Worm (Caenorhabditis elegans): ENCODE data around the gene rpb-9.

rpb-9 gene

DNA sequence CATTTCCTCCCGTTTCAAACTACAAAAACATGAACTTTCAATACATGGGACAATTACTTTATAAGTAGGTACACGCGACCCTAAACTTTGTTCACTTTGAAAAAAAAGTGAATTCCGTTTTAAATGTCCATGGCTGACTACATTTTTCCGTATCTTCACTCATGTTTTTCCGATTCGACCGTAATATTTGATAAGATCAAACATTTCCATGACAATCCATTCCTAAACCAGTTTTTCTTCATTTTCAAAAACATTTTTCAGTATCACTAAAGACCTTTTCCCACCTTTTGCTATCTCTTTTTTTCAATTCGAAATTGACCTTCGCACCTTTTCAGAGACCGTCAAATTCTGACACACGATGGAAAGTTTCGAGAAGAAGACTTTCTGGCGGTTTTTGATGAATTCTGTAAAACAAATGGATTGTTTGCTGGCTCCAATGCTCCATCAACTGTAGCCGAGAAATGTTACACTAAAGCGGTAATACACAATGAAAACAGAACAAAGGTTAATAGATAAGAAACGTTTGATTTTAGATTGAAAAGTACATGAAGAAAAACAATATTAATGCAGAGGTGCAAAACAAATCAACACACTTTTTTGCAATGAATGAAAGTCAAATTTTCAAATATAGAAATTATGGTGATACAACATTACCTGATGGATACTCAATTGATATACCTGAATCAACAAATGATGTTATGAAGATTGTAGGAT lies 15.4 kb upstream of the rpb-9 start:
- no peak for TF ChIP-seq B0261.1 (tag; optimal IDR thresholded peaks at IDR 0.05)
- TF ChIP-seq him-1 (tag; optimal IDR thresholded peaks at IDR 0.05) = no peak
- no peak for TF ChIP-seq nhr-179 (tag; optimal IDR thresholded peaks at IDR 0.05)
- TF ChIP-seq sdz-38 (tag; optimal IDR thresholded peaks at IDR 0.05) = no peak
- no peak for TF ChIP-seq F33H1.4 (GFP tag; IDR thresholded peaks at IDR 0.05)
- no peak for TF ChIP-seq unc-130 (GFP tag; optimal IDR thresholded peaks at IDR 0.05)
- no peak for TF ChIP-seq egl-18 (GFP tag; IDR thresholded peaks at IDR 0.05)
- TF ChIP-seq mes-4 (tag; optimal IDR thresholded peaks at IDR 0.05) = no peak
- TF ChIP-seq chd-7 (tag; optimal IDR thresholded peaks at IDR 0.05) = no peak
- TF ChIP-seq pha-4 (tag; optimal IDR thresholded peaks at IDR 0.05) = no peak
- no peak for TF ChIP-seq hrde-1 (tag; optimal IDR thresholded peaks at IDR 0.05; ENCODE audit: borderline replicate concordance)
- TF ChIP-seq nfya-2 (GFP tag; IDR thresholded peaks at IDR 0.05) = no peak
- no peak for TF ChIP-seq hlh-12 (tag; optimal IDR thresholded peaks at IDR 0.05)
- no peak for TF ChIP-seq F52B5.7 (tag; optimal IDR thresholded peaks at IDR 0.05)
- no peak for TF ChIP-seq repo-1 (tag; optimal IDR thresholded peaks at IDR 0.05)
- TF ChIP-seq Y95B8A.8 (GFP tag; IDR thresholded peaks at IDR 0.05) = no peak

ce11 chrV:8026343-8026742 lies 14.2 kb upstream of the rpb-9 start, which contains the start of gene F43H9.4:
Gene F43H9.4 (plus strand): TSS chrV:8026708.
- no peak for TF ChIP-seq rpc-1 (optimal IDR thresholded peaks at IDR 0.05)
- no peak for TF ChIP-seq rpc-1 (tag; optimal IDR thresholded peaks at IDR 0.05)
- TF ChIP-seq somi-1 (GFP tag; optimal IDR thresholded peaks at IDR 0.05) = peak; percentile 71
- no peak for TF ChIP-seq F37B4.10 (GFP tag; IDR thresholded peaks at IDR 0.05)
- no peak for TF ChIP-seq cebp-1 (GFP tag; IDR thresholded peaks at IDR 0.05)
- TF ChIP-seq cebp-1 (tag; optimal IDR thresholded peaks at IDR 0.05) = peak; percentile 55
- TF ChIP-seq lin-26 (GFP tag; IDR thresholded peaks at IDR 0.05) = peak; percentile 11; the same call in 1 of the 2 replicates
- peak; percentile 20 for TF ChIP-seq lin-40 (tag; optimal IDR thresholded peaks at IDR 0.05)
- TF ChIP-seq ztf-26 (tag; optimal IDR thresholded peaks at IDR 0.05) = peak; percentile 9

DNA sequence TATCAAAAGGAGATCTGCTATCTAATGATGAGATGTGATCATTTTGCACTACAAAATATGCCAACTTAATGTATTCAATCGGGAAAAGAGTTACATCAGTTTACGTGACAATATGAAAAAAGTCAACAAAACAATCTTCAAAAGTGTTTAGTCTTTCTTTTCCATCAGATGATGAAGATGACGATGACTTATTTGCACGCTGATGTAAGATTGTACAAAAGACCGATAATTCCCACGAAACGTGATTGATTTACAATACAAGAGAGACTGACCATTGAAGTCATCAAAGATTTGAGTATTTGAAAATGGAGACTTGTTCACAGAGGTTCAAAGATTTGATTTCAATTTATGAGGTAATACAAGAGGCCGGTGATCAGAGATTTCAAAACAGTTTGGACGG lies 13.1 kb upstream of the rpb-9 start:
- no peak for TF ChIP-seq attf-3 (GFP tag; conservative IDR thresholded peaks at IDR 0.05)
- TF ChIP-seq hmg-20 (GFP tag; IDR thresholded peaks at IDR 0.05) = no peak
- no peak for TF ChIP-seq K12H6.12 (tag; optimal IDR thresholded peaks at IDR 0.05)
- no peak for TF ChIP-seq let-607 (tag; optimal IDR thresholded peaks at IDR 0.05)
- TF ChIP-seq mcd-1 (GFP tag; IDR thresholded peaks at IDR 0.05) = no peak
- no peak for TF ChIP-seq mel-28 (tag; optimal IDR thresholded peaks at IDR 0.05; ENCODE audit: borderline replicate concordance)
- no peak for TF ChIP-seq attf-5 (GFP tag; optimal IDR thresholded peaks at IDR 0.05)
- TF ChIP-seq rpc-1 (optimal IDR thresholded peaks at IDR 0.05) = no peak
- TF ChIP-seq rpc-1 (tag; optimal IDR thresholded peaks at IDR 0.05) = no peak
- TF ChIP-seq K11D2.4 (GFP tag; IDR thresholded peaks at IDR 0.05) = no peak
- no peak for TF ChIP-seq dox-1 (GFP tag; IDR thresholded peaks at IDR 0.05)
- no peak for TF ChIP-seq let-526 (GFP tag; IDR thresholded peaks at IDR 0.05)
- no peak for TF ChIP-seq dpff-1 (tag; optimal IDR thresholded peaks at IDR 0.05)
- TF ChIP-seq Y95B8A.8 (GFP tag; IDR thresholded peaks at IDR 0.05) = no peak
- no peak for TF ChIP-seq Y53F4B.3 (GFP tag; IDR thresholded peaks at IDR 0.05)
- no peak for TF ChIP-seq gei-17 (GFP tag; optimal IDR thresholded peaks at IDR 0.05)
- TF ChIP-seq atf-7 (tag; optimal IDR thresholded peaks at IDR 0.05) = no peak
- no peak for TF ChIP-seq T07F8.4 (tag; optimal IDR thresholded peaks at IDR 0.05)
- no peak for TF ChIP-seq cebp-2 (GFP tag; IDR thresholded peaks at IDR 0.05)
- TF ChIP-seq B0019.2 (GFP tag; conservative IDR thresholded peaks at IDR 0.05) = no peak
- no peak for TF ChIP-seq ceh-100 (GFP tag; IDR thresholded peaks at IDR 0.05)

Data from whole organism, young adult.